Worm (Caenorhabditis elegans): Measurements from ENCODE around the gene C07A12.2.

C07A12.2 gene

ce11 chrX:4507122-4507681, 37.4 kb upstream of the C07A12.2 start (continued):
- no peak for TF ChIP-seq lin-39 (tag; optimal IDR thresholded peaks at IDR 0.05)

ce11 chrX:4508209-4508608, 36.4 kb upstream of the C07A12.2 start, which contains the start of gene rhi-1:
Gene rhi-1 (plus strand): TSS chrX:4508509.
- TF ChIP-seq nhr-10 (tag; optimal IDR thresholded peaks at IDR 0.05) (no peak), lsy-2 (tag; optimal IDR thresholded peaks at IDR 0.05) (peak in 1 of 2 experiments; percentile 13), mdl-1 (tag; optimal IDR thresholded peaks at IDR 0.05) (no peak), mep-1 (tag; optimal IDR thresholded peaks at IDR 0.05) (no peak), ceh-32 (tag; optimal IDR thresholded peaks at IDR 0.05; ENCODE audit: poor library complexity) (no peak), lin-1 (GFP tag; IDR thresholded peaks at IDR 0.05) (no peak), lir-3 (tag; optimal IDR thresholded peaks at IDR 0.05) (no peak), daf-19 (GFP tag; conservative IDR thresholded peaks at IDR 0.05) (no peak), unc-62 (GFP tag; optimal IDR thresholded peaks at IDR 0.05 in 1 of 2) (no peak), unc-62 (tag; optimal IDR thresholded peaks at IDR 0.05) (no peak)

ce11 chrX:4513657-4514143, 30.9 kb upstream of the C07A12.2 start, which contains the start of gene spr-3:
Gene spr-3 (plus strand): TSS chrX:4514093.
- TF ChIP-seq nhr-28 (tag; optimal IDR thresholded peaks at IDR 0.05) (no peak), set-16 (GFP tag; IDR thresholded peaks at IDR 0.05) (peak; percentile 62), vab-7 (GFP tag; IDR thresholded peaks at IDR 0.05) (no peak), F26F4.8 (GFP tag; conservative IDR thresholded peaks at IDR 0.05) (no peak), pqm-1 (tag; optimal IDR thresholded peaks at IDR 0.05) (no peak), hmg-1.1 (GFP tag; IDR thresholded peaks at IDR 0.05) (0 out of 2 replicates have a peak, but pooled peaks have one; percentile 19), hlh-11 (tag; optimal IDR thresholded peaks at IDR 0.05) (peak; percentile 48), fos-1 (tag; optimal IDR thresholded peaks at IDR 0.05) (no peak), tra-1 (GFP tag; IDR thresholded peaks at IDR 0.05) (no peak), mxl-2 (GFP tag; conservative IDR thresholded peaks at IDR 0.05) (no peak), dmd-6 (GFP tag; IDR thresholded peaks at IDR 0.05) (peak; percentile 9; the same call in 1 of the 2 replicates), mes-2 (tag; optimal IDR thresholded peaks at IDR 0.05; ENCODE audit: poor library complexity, severe bottlenecking) (peak; percentile 30), D1046.2 (GFP tag; IDR thresholded peaks at IDR 0.05) (no peak), dmd-9 (GFP tag; IDR thresholded peaks at IDR 0.05) (0 out of 2 replicates have a peak, but pooled peaks have one; percentile 50), ceh-32 (tag; optimal IDR thresholded peaks at IDR 0.05; ENCODE audit: poor library complexity) (no peak), pha-4 (GFP tag; IDR thresholded peaks at IDR 0.05) (peak; percentile 50; the same call in 1 of the 2 replicates), pha-4 (tag; optimal IDR thresholded peaks at IDR 0.05) (no peak), daf-8 (GFP tag; IDR thresholded peaks at IDR 0.05) (no peak), mxl-3 (GFP tag; optimal IDR thresholded peaks at IDR 0.05) (peak; percentile 27), madf-5 (GFP tag; IDR thresholded peaks at IDR 0.05) (no peak), T26A8.4 (GFP tag; IDR thresholded peaks at IDR 0.05) (no peak), mep-1 (tag; optimal IDR thresholded peaks at IDR 0.05) (peak; percentile 6), daf-16 (GFP tag; optimal IDR thresholded peaks at IDR 0.05) (no peak), daf-16 (tag; optimal IDR thresholded peaks at IDR 0.05) (peak; percentile 18), dve-1 (tag; optimal IDR thresholded peaks at IDR 0.05; ENCODE audit: insufficient read depth) (peak; percentile 41)

- TF ChIP-seq hif-1 (tag; optimal IDR thresholded peaks at IDR 0.05) (no peak), spr-3 (GFP tag; optimal IDR thresholded peaks at IDR 0.05) (no peak), nhr-6 (tag; optimal IDR thresholded peaks at IDR 0.05) (peak; percentile 61), hlh-30 (tag; optimal IDR thresholded peaks at IDR 0.05; ENCODE audit: insufficient read depth) (peak; percentile 23), lsy-2 (tag; optimal IDR thresholded peaks at IDR 0.05) (peak in 1 of 2 experiments; percentile 49), mes-2 (tag; optimal IDR thresholded peaks at IDR 0.05; ENCODE audit: poor library complexity, severe bottlenecking) (peak; percentile 46), mep-1 (tag; optimal IDR thresholded peaks at IDR 0.05) (peak; percentile 43), T20F7.1 (GFP tag; optimal IDR thresholded peaks at IDR 0.05) (peak; percentile 12), ztf-7 (tag; optimal IDR thresholded peaks at IDR 0.05) (no peak)
Measured at ce11 chrX:4516758-4517157, 27.9 kb upstream of the C07A12.2 start.
